Worm (Caenorhabditis elegans) whole organism, late embryonic: ENCODE results near the gene chts-1.

Experiments
- C08G9.2 ChIP-seq: sonication (generic microtip); optimal IDR thresholded peaks from 2 replicates; lab custom pipeline; 2016; ENCODE audit warnings: mild to moderate bottlenecking, missing genetic modification characterization, moderate library complexity, missing compliant biosample characterization
- C38D4.7 ChIP-seq: fragments of 200-800 bp; sonication (Bioruptor generic); optimal IDR thresholded peaks from 2 replicates; lab custom pipeline; 2018; ENCODE audit warnings: mild to moderate bottlenecking, missing genetic modification characterization, moderate library complexity, missing compliant biosample characterization
- F13H6.1 ChIP-seq: sonication (generic microtip); optimal IDR thresholded peaks from 2 replicates; lab custom pipeline; 2016; ENCODE audit warnings: missing genetic modification characterization, missing compliant biosample characterization
- K09A11.1 ChIP-seq: sonication (generic microtip); optimal IDR thresholded peaks from 2 replicates; lab custom pipeline; 2017; ENCODE audit warnings: antibody characterized with exemption, mild to moderate bottlenecking, missing genetic modification characterization, missing compliant biosample characterization; ENCODE audit not compliant: insufficient read depth
- T23F11.4 ChIP-seq: fragments of 200-800 bp; sonication (Bioruptor generic); optimal IDR thresholded peaks from 2 replicates; lab custom pipeline; 2018; ENCODE audit warnings: mild to moderate bottlenecking, missing genetic modification characterization, missing compliant biosample characterization
- ama-1 ChIP-seq: fragments of 150-350 bp; optimal IDR thresholded peaks from 2 replicates; lab custom pipeline; 2014
- ceh-18 ChIP-seq: sonication (generic microtip); optimal IDR thresholded peaks from 2 replicates; lab custom pipeline; 2016; ENCODE audit warnings: missing genetic modification characterization, missing compliant biosample characterization
- ceh-19 ChIP-seq: fragments of 200-800 bp; sonication (Bioruptor generic); optimal IDR thresholded peaks from 2 replicates; lab custom pipeline; 2018; ENCODE audit warnings: mild to moderate bottlenecking, missing genetic modification characterization, missing compliant biosample characterization
- ceh-22 ChIP-seq: sonication (generic microtip); optimal IDR thresholded peaks from 2 replicates; lab custom pipeline; 2017; ENCODE audit warnings: missing biosample characterization, missing genetic modification characterization
- ceh-30 ChIP-seq: fragments of 150-350 bp; optimal IDR thresholded peaks from 2 replicates; lab custom pipeline; 2014; ENCODE audit warnings: missing biosample characterization, missing genetic modification characterization
- ceh-31 ChIP-seq: sonication (generic microtip); optimal IDR thresholded peaks from 2 replicates; lab custom pipeline; 2016; ENCODE audit warnings: missing genetic modification characterization, missing compliant biosample characterization
- ceh-34 ChIP-seq: sonication (generic microtip); optimal IDR thresholded peaks from 2 replicates; lab custom pipeline; 2016; ENCODE audit warnings: mild to moderate bottlenecking, missing genetic modification characterization, missing compliant biosample characterization
- ceh-48 ChIP-seq: sonication (generic microtip); optimal IDR thresholded peaks from 2 replicates; lab custom pipeline; 2016; ENCODE audit warnings: missing genetic modification characterization, inconsistent platforms, missing compliant biosample characterization
- ceh-6 ChIP-seq: fragments of 200-800 bp; sonication (Bioruptor generic); optimal IDR thresholded peaks from 2 replicates; lab custom pipeline; 2018; ENCODE audit warnings: mild to moderate bottlenecking, missing genetic modification characterization, missing compliant biosample characterization
- ceh-9 ChIP-seq: sonication (generic microtip); optimal IDR thresholded peaks from 2 replicates; lab custom pipeline; 2016; ENCODE audit warnings: mild to moderate bottlenecking, missing genetic modification characterization, inconsistent platforms, missing compliant biosample characterization
- ets-4 ChIP-seq: sonication (generic microtip); optimal IDR thresholded peaks from 2 replicates; lab custom pipeline; 2016; ENCODE audit warnings: missing genetic modification characterization, missing compliant biosample characterization
- eyg-1 ChIP-seq: sonication (generic microtip); optimal IDR thresholded peaks from 2 replicates; lab custom pipeline; 2016; ENCODE audit warnings: missing genotype, missing genetic modification characterization, missing compliant biosample characterization
- fax-1 ChIP-seq: sonication (generic microtip); optimal IDR thresholded peaks from 2 replicates; lab custom pipeline; 2016; ENCODE audit warnings: missing genotype, missing genetic modification characterization, missing compliant biosample characterization
- hlh-13 ChIP-seq: fragments of 200-800 bp; sonication (Bioruptor generic); optimal IDR thresholded peaks from 2 replicates; lab custom pipeline; 2018; ENCODE audit warnings: mild to moderate bottlenecking, missing genetic modification characterization, missing compliant biosample characterization
- hlh-30 ChIP-seq: sonication (generic microtip); optimal IDR thresholded peaks from 2 replicates; lab custom pipeline; 2017; ENCODE audit warnings: antibody characterized with exemption, missing genetic modification characterization, missing compliant biosample characterization; ENCODE audit not compliant: insufficient read depth
- hlh-8 ChIP-seq: sonication (generic microtip); optimal IDR thresholded peaks from 2 replicates; lab custom pipeline; 2016; ENCODE audit warnings: missing genotype, missing genetic modification characterization, missing compliant biosample characterization
- madf-2 ChIP-seq: sonication (generic microtip); optimal IDR thresholded peaks from 2 replicates; lab custom pipeline; 2017; ENCODE audit warnings: missing genetic modification characterization, missing compliant biosample characterization
- mec-3 ChIP-seq: sonication (generic microtip); optimal IDR thresholded peaks from 2 replicates; lab custom pipeline; 2016; ENCODE audit warnings: borderline replicate concordance, missing genetic modification characterization, missing compliant biosample characterization
- nfya-1 ChIP-seq: sonication (generic microtip); optimal IDR thresholded peaks from 2 replicates; lab custom pipeline; 2017; ENCODE audit warnings: missing genetic modification characterization, mild to moderate bottlenecking, missing compliant biosample characterization, antibody characterized with exemption, moderate library complexity
- npax-4 ChIP-seq: sonication (generic microtip); optimal IDR thresholded peaks from 2 replicates; lab custom pipeline; 2016; ENCODE audit warnings: missing genetic modification characterization, missing compliant biosample characterization
- odd-2 ChIP-seq: sonication (generic microtip); optimal IDR thresholded peaks from 2 replicates; lab custom pipeline; 2017; ENCODE audit warnings: antibody characterized with exemption, mild to moderate bottlenecking, missing genetic modification characterization, missing compliant biosample characterization
- pag-3 ChIP-seq: sonication (generic microtip); optimal IDR thresholded peaks from 2 replicates; lab custom pipeline; 2016; ENCODE audit warnings: missing compliant biosample characterization, missing genetic modification characterization, borderline replicate concordance
- pat-9 ChIP-seq: fragments of 200-800 bp; sonication (Bioruptor generic); optimal IDR thresholded peaks from 2 replicates; lab custom pipeline; 2018; ENCODE audit warnings: mild to moderate bottlenecking, missing genetic modification characterization, moderate library complexity, missing compliant biosample characterization
- pax-1 ChIP-seq: fragments of 150-350 bp; optimal IDR thresholded peaks from 2 replicates; lab custom pipeline; 2014; ENCODE audit warnings: missing biosample characterization, missing genetic modification characterization
- pha-2 ChIP-seq: sonication (generic microtip); optimal IDR thresholded peaks from 2 replicates; lab custom pipeline; 2017; ENCODE audit warnings: mild to moderate bottlenecking, missing genetic modification characterization, missing compliant biosample characterization
- pha-4 ChIP-seq: fragments of 150-350 bp; optimal IDR thresholded peaks from 2 replicates; lab custom pipeline; 2018; ENCODE audit warnings: missing biosample characterization, missing genetic modification reagents, missing genetic modification characterization
- ref-2 ChIP-seq: sonication (generic microtip); optimal IDR thresholded peaks from 2 replicates; lab custom pipeline; 2016; ENCODE audit warnings: missing genetic modification characterization, missing compliant biosample characterization
- rnt-1 ChIP-seq: sonication (generic microtip); optimal IDR thresholded peaks from 2 replicates; lab custom pipeline; 2016; ENCODE audit warnings: missing genetic modification characterization, missing compliant biosample characterization
- tbx-2 ChIP-seq: sonication (generic microtip); optimal IDR thresholded peaks from 2 replicates; lab custom pipeline; 2016; ENCODE audit warnings: missing genetic modification characterization, missing compliant biosample characterization
- tbx-7 ChIP-seq: sonication (generic microtip); optimal IDR thresholded peaks from 2 replicates; lab custom pipeline; 2016; ENCODE audit warnings: missing genotype, missing genetic modification characterization, missing compliant biosample characterization
- unc-3 ChIP-seq, 2 experiments: fragments of 200-800 bp in 1 of 2; sonication (Bioruptor generic) in 1 of 2; sonication (generic microtip) in 1 of 2; conservative IDR thresholded peaks in 1 of 2; optimal IDR thresholded peaks in 1 of 2; 2 replicates each; pipeline versions ENCODE4 v1.3.6 to Lab custom; 2016 to 2022; ENCODE audit warnings: missing compliant biosample characterization in 2 of 2, missing genetic modification characterization in 2 of 2, missing genetic modification reagents in 1 of 2
- unc-42 ChIP-seq: sonication (generic microtip); optimal IDR thresholded peaks from 2 replicates; lab custom pipeline; 2016; ENCODE audit warnings: missing genotype, missing genetic modification characterization, missing compliant biosample characterization
- unc-55 ChIP-seq: sonication (generic microtip); optimal IDR thresholded peaks from 2 replicates; lab custom pipeline; 2017; ENCODE audit warnings: missing biosample characterization, missing genetic modification reagents, missing genetic modification characterization
- unc-86 ChIP-seq: sonication (generic microtip); optimal IDR thresholded peaks from 2 replicates; lab custom pipeline; 2016; ENCODE audit warnings: missing genetic modification characterization, missing compliant biosample characterization

The chts-1 gene

ce11 chrX:7523799-7524198, 4.3 kb upstream of the chts-1 start:
- no peak for TF ChIP-seq ref-2 (tag; lab: Kevin White, UChicago)
- TF ChIP-seq ama-1 (lab: Kevin White, UChicago), result no peak
- no peak for TF ChIP-seq pax-1 (tag; lab: Kevin White, UChicago)
- peak; percentile 68 for TF ChIP-seq rnt-1 (tag; lab: Kevin White, UChicago)
- no peak for TF ChIP-seq ceh-31 (tag; lab: Kevin White, UChicago)
- TF ChIP-seq ceh-34 (tag; lab: Kevin White, UChicago), result peak; percentile 34
- TF ChIP-seq tbx-2 (tag; lab: Kevin White, UChicago), result peak; percentile 4
- TF ChIP-seq ceh-18 (tag; lab: Kevin White, UChicago), result peak; percentile 80
- TF ChIP-seq nfya-1 (tag; lab: Kevin White, UChicago), result peak; percentile 8
- TF ChIP-seq unc-55 (GFP tag; lab: Kevin White, UChicago), result peak; percentile 22
- no peak for TF ChIP-seq hlh-13
- TF ChIP-seq unc-3 (GFP tag; conservative IDR thresholded peaks at IDR 0.05; lab: Robert Waterston, UW), result no peak
- TF ChIP-seq unc-3 (tag; optimal IDR thresholded peaks at IDR 0.05; lab: Kevin White, UChicago), result no peak

- TF ChIP-seq tbx-2 (tag; lab: Kevin White, UChicago), result peak; percentile 4
- TF ChIP-seq odd-2 (tag; lab: Kevin White, UChicago), result no peak
- peak; percentile 9 for TF ChIP-seq unc-55 (GFP tag; lab: Kevin White, UChicago)
Observed at ce11 chrX:7522595-7522994, 3.1 kb upstream of the chts-1 start.

ce11 chrX:7512714-7513113, 6.8 kb downstream of the chts-1 start:
- no peak for TF ChIP-seq pha-2 (tag; lab: Kevin White, UChicago)
- no peak for TF ChIP-seq ceh-48 (tag; lab: Kevin White, UChicago)
- no peak for TF ChIP-seq ceh-9 (tag; lab: Kevin White, UChicago)
- TF ChIP-seq ceh-19 (GFP tag; lab: Kevin White, UChicago), result no peak
- TF ChIP-seq tbx-7 (tag; lab: Kevin White, UChicago), result no peak

ce11 chrX:7507141-7507540, 12.3 kb downstream of the chts-1 start:
- no peak for TF ChIP-seq npax-4 (tag; lab: Kevin White, UChicago)
- TF ChIP-seq C38D4.7, result no peak
- no peak for TF ChIP-seq nfya-1 (tag; lab: Kevin White, UChicago)
- no peak for TF ChIP-seq eyg-1 (tag; lab: Kevin White, UChicago)
- no peak for TF ChIP-seq F13H6.1 (tag; lab: Kevin White, UChicago)
- no peak for TF ChIP-seq pag-3 (tag; lab: Kevin White, UChicago)
- no peak for TF ChIP-seq C08G9.2 (tag; lab: Kevin White, UChicago)
- no peak for TF ChIP-seq ceh-22 (tag; lab: Kevin White, UChicago)
- no peak for TF ChIP-seq hlh-8 (tag; lab: Kevin White, UChicago)
- no peak for TF ChIP-seq ets-4 (tag; lab: Kevin White, UChicago)
- no peak for TF ChIP-seq ceh-30 (tag; lab: Kevin White, UChicago)
- TF ChIP-seq madf-2 (tag; lab: Kevin White, UChicago), result no peak
- no peak for TF ChIP-seq unc-55 (GFP tag; lab: Kevin White, UChicago)
- no peak for TF ChIP-seq unc-42 (tag; lab: Kevin White, UChicago)
- no peak for TF ChIP-seq pha-2 (tag; lab: Kevin White, UChicago)
- no peak for TF ChIP-seq pat-9 (tag; lab: Kevin White, UChicago)
- no peak for TF ChIP-seq fax-1
- TF ChIP-seq T23F11.4, result no peak
- TF ChIP-seq, all 69 proteins: peak for 0

ce11 chrX:7506533-7506932, 12.9 kb downstream of the chts-1 start, which contains the start of gene lgc-11:
TSS of gene lgc-11 (minus strand) at chrX:7506633.
- TF ChIP-seq hlh-30 (tag; lab: Kevin White, UChicago), result no peak
- TF ChIP-seq unc-86 (tag; lab: Kevin White, UChicago), result no peak
- TF ChIP-seq ceh-18 (tag; lab: Kevin White, UChicago), result no peak
- TF ChIP-seq ceh-19 (GFP tag; lab: Kevin White, UChicago), result no peak
- TF ChIP-seq mec-3 (tag; lab: Kevin White, UChicago), result no peak
- TF ChIP-seq hlh-13, result no peak
- no peak for TF ChIP-seq K09A11.1 (tag; lab: Kevin White, UChicago)
- no peak for TF ChIP-seq unc-55 (GFP tag; lab: Kevin White, UChicago)
- no peak for TF ChIP-seq hlh-8 (tag; lab: Kevin White, UChicago)
- TF ChIP-seq ceh-6, result no peak
- TF ChIP-seq pha-4 (tag; lab: Kevin White, UChicago), result no peak
- no peak for TF ChIP-seq ceh-30 (tag; lab: Kevin White, UChicago)
- no peak for TF ChIP-seq madf-2 (tag; lab: Kevin White, UChicago)
- no peak for TF ChIP-seq tbx-7 (tag; lab: Kevin White, UChicago)
